Fruit fly (Drosophila melanogaster): Measurements from ENCODE around the gene CG42337.

The CG42337 gene

dm6 chr3L:21196563-21196962 is 3.4 kb upstream of the CG42337 start, which contains the start of the genes Targ3 and park (continued):
- TF ChIP-seq NFAT (GFP tag; IDR thresholded peaks at IDR 0.05): no peak
- TF ChIP-seq NC2β (GFP tag; optimal IDR thresholded peaks at IDR 0.05): peak; percentile 16
- no peak for TF ChIP-seq yki (optimal IDR thresholded peaks at IDR 0.05)
- TF ChIP-seq z (GFP tag; IDR thresholded peaks at IDR 0.05): no peak
- TF ChIP-seq jigr1 (GFP tag; IDR thresholded peaks at IDR 0.05): no peak
- no peak for TF ChIP-seq CG15011 (GFP tag; optimal IDR thresholded peaks at IDR 0.05)
- TF ChIP-seq Pdp1 (GFP tag; optimal IDR thresholded peaks at IDR 0.05): peak in 1 of 2 experiments; percentile 4
- TF ChIP-seq ham (GFP tag; IDR thresholded peaks at IDR 0.05): no peak
- peak; percentile 4 for TF ChIP-seq abd-A (tag; optimal IDR thresholded peaks at IDR 0.05)
- TF ChIP-seq prd (optimal IDR thresholded peaks at IDR 0.05): no peak
- no peak for TF ChIP-seq prd (GFP tag; IDR thresholded peaks at IDR 0.05)
- TF ChIP-seq B-H2 (GFP tag; optimal IDR thresholded peaks at IDR 0.05): peak; percentile 8
- TF ChIP-seq hkb (optimal IDR thresholded peaks at IDR 0.05): peak; percentile 37
- no peak for TF ChIP-seq hkb (GFP tag; IDR thresholded peaks at IDR 0.05)
- TF ChIP-seq Bgb (GFP tag; IDR thresholded peaks at IDR 0.05; ENCODE audit: partially characterized antibody): peak; percentile 23; the same call in 1 of the 2 replicates
- no peak for TF ChIP-seq CG11723 (GFP tag; optimal IDR thresholded peaks at IDR 0.05)
- no peak for TF ChIP-seq Chrac-16 (GFP tag; optimal IDR thresholded peaks at IDR 0.05)
- no peak for TF ChIP-seq HHEX (GFP tag; optimal IDR thresholded peaks at IDR 0.05)
- no peak for TF ChIP-seq en (GFP tag; optimal IDR thresholded peaks at IDR 0.05)
- no peak for TF ChIP-seq jing (GFP tag; optimal IDR thresholded peaks at IDR 0.05)
- no peak for TF ChIP-seq CG2712 (tag; optimal IDR thresholded peaks at IDR 0.05)
- no peak for TF ChIP-seq eve (GFP tag; optimal IDR thresholded peaks at IDR 0.05)
- no peak for TF ChIP-seq D19B (GFP tag; optimal IDR thresholded peaks at IDR 0.05)
- no peak for TF ChIP-seq Dek (tag; optimal IDR thresholded peaks at IDR 0.05)
- no peak for TF ChIP-seq zen2 (GFP tag; IDR thresholded peaks at IDR 0.05; ENCODE audit: partially characterized antibody)
- no peak for TF ChIP-seq Gsc (GFP tag; IDR thresholded peaks at IDR 0.05)
- no peak for TF ChIP-seq Neu2 (GFP tag; optimal IDR thresholded peaks at IDR 0.05; ENCODE audit: borderline replicate concordance)
- no peak for TF ChIP-seq CG17912 (GFP tag; optimal IDR thresholded peaks at IDR 0.05)
- TF ChIP-seq cwo (GFP tag; optimal IDR thresholded peaks at IDR 0.05): no peak
- no peak for TF ChIP-seq tna (GFP tag; IDR thresholded peaks at IDR 0.05; ENCODE audit: partially characterized antibody)
- TF ChIP-seq zfh1 (GFP tag; IDR thresholded peaks at IDR 0.05): no peak
- TF ChIP-seq CG30403 (GFP tag; optimal IDR thresholded peaks at IDR 0.05): peak; percentile 17
- no peak for TF ChIP-seq sim (GFP tag; IDR thresholded peaks at IDR 0.05)
- TF ChIP-seq her (GFP tag; optimal IDR thresholded peaks at IDR 0.05): peak; percentile 30
- TF ChIP-seq dpn (GFP tag; optimal IDR thresholded peaks at IDR 0.05): peak; percentile 33 to 50
- no peak for TF ChIP-seq CG34224 (GFP tag; IDR thresholded peaks at IDR 0.05; ENCODE audit: partially characterized antibody)
- no peak for TF ChIP-seq nom (GFP tag; optimal IDR thresholded peaks at IDR 0.05)
- TF ChIP-seq CG8290 (GFP tag; optimal IDR thresholded peaks at IDR 0.05): no peak
- TF ChIP-seq CG8290 (tag; optimal IDR thresholded peaks at IDR 0.05): peak in 1 of 2 experiments; percentile 80
- TF ChIP-seq CG3163 (GFP tag; optimal IDR thresholded peaks at IDR 0.05): peak; percentile 19
- TF ChIP-seq stwl (tag; optimal IDR thresholded peaks at IDR 0.05): peak; percentile 71
- peak; percentile 49 for TF ChIP-seq CG13287 (GFP tag; IDR thresholded peaks at IDR 0.05; ENCODE audit: partially characterized antibody)
- 0 out of 3 replicates have a peak, but pooled peaks have one; percentile 9 for TF ChIP-seq otp (GFP tag; IDR thresholded peaks at IDR 0.05)
- TF ChIP-seq CG7963 (GFP tag; IDR thresholded peaks at IDR 0.05; ENCODE audit: partially characterized antibody): no peak
- peak; percentile 41 for TF ChIP-seq CG15514 (GFP tag; optimal IDR thresholded peaks at IDR 0.05)
- TF ChIP-seq ranshi (GFP tag; IDR thresholded peaks at IDR 0.05): no peak
- TF ChIP-seq CG7271 (tag; optimal IDR thresholded peaks at IDR 0.05): no peak
- no peak for TF ChIP-seq CG4707 (GFP tag; optimal IDR thresholded peaks at IDR 0.05)
- no peak for TF ChIP-seq CG6765 (GFP tag; optimal IDR thresholded peaks at IDR 0.05)
- TF ChIP-seq CG6175 (GFP tag; IDR thresholded peaks at IDR 0.05): no peak
- peak; percentile 25 for TF ChIP-seq fd64A (GFP tag; optimal IDR thresholded peaks at IDR 0.05)
- TF ChIP-seq CG4617 (GFP tag; optimal IDR thresholded peaks at IDR 0.05; ENCODE audit: borderline replicate concordance): peak; percentile 57

Measured in whole organism, embryonic.